Worm (Caenorhabditis elegans) whole organism, mixed stage, embryonic: ENCODE results near the gene fipr-4.
A peak's percentile ranks its signal among the peaks of the same experiment; 100 is the strongest.

Experiments
- M03D4.4 ChIP-seq: sonication (generic microtip); optimal IDR thresholded peaks from 2 replicates; lab custom pipeline; 2017; ENCODE audit warnings: mild to moderate bottlenecking, missing genetic modification characterization, missing compliant biosample characterization
- bed-3 ChIP-seq: fragments of 200-800 bp; sonication (Bioruptor generic); optimal IDR thresholded peaks from 3 replicates; lab custom pipeline; 2018; ENCODE audit warnings: mild to moderate bottlenecking, missing genetic modification characterization, moderate library complexity, missing compliant biosample characterization
- blmp-1 ChIP-seq: fragments of 150-350 bp; optimal IDR thresholded peaks from 2 replicates; lab custom pipeline; 2014; ENCODE audit warnings: missing biosample characterization, missing genetic modification characterization
- ceh-39 ChIP-seq: fragments of 150-350 bp; optimal IDR thresholded peaks from 2 replicates; lab custom pipeline; 2014; ENCODE audit warnings: missing biosample characterization, missing genetic modification characterization
- ceh-43 ChIP-seq: fragments of 200-800 bp; sonication (Bioruptor generic); optimal IDR thresholded peaks from 2 replicates; lab custom pipeline; 2018; ENCODE audit warnings: mild to moderate bottlenecking, missing genetic modification characterization, moderate library complexity, missing compliant biosample characterization
- ceh-83 ChIP-seq: fragments of 200-800 bp; sonication (Bioruptor generic); optimal IDR thresholded peaks from 2 replicates; lab custom pipeline; 2018; ENCODE audit warnings: mild to moderate bottlenecking, missing genetic modification characterization, missing compliant biosample characterization
- ces-1 ChIP-seq: fragments of 150-350 bp; optimal IDR thresholded peaks from 2 replicates; lab custom pipeline; 2014; ENCODE audit warnings: missing biosample characterization, missing genetic modification reagents, missing genetic modification characterization
- cnd-1 ChIP-seq: fragments of 200-800 bp; sonication (Bioruptor generic); optimal IDR thresholded peaks from 2 replicates; lab custom pipeline; 2018; ENCODE audit warnings: mild to moderate bottlenecking, missing genetic modification characterization, missing compliant biosample characterization
- drap-1 ChIP-seq: fragments of 200-800 bp; sonication (Bioruptor generic); optimal IDR thresholded peaks from 3 replicates; lab custom pipeline; 2018; ENCODE audit warnings: mild to moderate bottlenecking, missing genetic modification characterization, missing compliant biosample characterization
- elt-1 ChIP-seq: sonication (generic microtip); optimal IDR thresholded peaks from 2 replicates; lab custom pipeline; 2017; ENCODE audit warnings: missing genetic modification characterization, mild to moderate bottlenecking, missing compliant biosample characterization, antibody characterized with exemption, moderate library complexity, borderline replicate concordance; ENCODE audit not compliant: insufficient read depth
- elt-3 ChIP-seq: fragments of 150-350 bp; optimal IDR thresholded peaks from 2 replicates; lab custom pipeline; 2014; ENCODE audit warnings: missing biosample characterization, missing genetic modification characterization
- hlh-1 ChIP-seq: fragments of 150-350 bp; optimal IDR thresholded peaks from 2 replicates; lab custom pipeline; 2014; ENCODE audit warnings: missing biosample characterization, missing genetic modification reagents, missing genetic modification characterization
- lin-32 ChIP-seq: fragments of 200-800 bp; sonication (Bioruptor generic); optimal IDR thresholded peaks from 2 replicates; lab custom pipeline; 2018; ENCODE audit warnings: mild to moderate bottlenecking, missing genetic modification characterization, missing compliant biosample characterization
- mep-1 ChIP-seq: fragments of 150-350 bp; optimal IDR thresholded peaks from 2 replicates; lab custom pipeline; 2017; ENCODE audit warnings: missing biosample characterization, missing genetic modification reagents, missing genetic modification characterization, inconsistent platforms
- mls-2 ChIP-seq: sonication (generic microtip); optimal IDR thresholded peaks from 2 replicates; lab custom pipeline; 2016; ENCODE audit warnings: mild to moderate bottlenecking, missing genetic modification characterization, moderate library complexity, missing compliant biosample characterization
- nhr-237 ChIP-seq: fragments of 150-350 bp; optimal IDR thresholded peaks from 2 replicates; lab custom pipeline; 2014; ENCODE audit warnings: missing biosample characterization, missing genetic modification characterization
- nhr-28 ChIP-seq: fragments of 150-350 bp; optimal IDR thresholded peaks from 2 replicates; lab custom pipeline; 2014; ENCODE audit warnings: missing biosample characterization, missing genetic modification characterization
- nhr-76 ChIP-seq: sonication (generic microtip); optimal IDR thresholded peaks from 2 replicates; lab custom pipeline; 2017; ENCODE audit warnings: missing biosample characterization, missing genetic modification characterization
- pha-4 ChIP-seq: fragments of 150-350 bp; optimal IDR thresholded peaks from 2 replicates; lab custom pipeline; 2018; ENCODE audit warnings: missing biosample characterization, missing genetic modification reagents, missing genetic modification characterization
- snpc-4 ChIP-seq: fragments of 150-350 bp; optimal IDR thresholded peaks from 2 replicates; lab custom pipeline; 2014; ENCODE audit warnings: missing biosample characterization, missing genetic modification characterization
- tbx-8 ChIP-seq: fragments of 200-800 bp; sonication (Bioruptor generic); optimal IDR thresholded peaks from 2 replicates; lab custom pipeline; 2018; ENCODE audit warnings: mild to moderate bottlenecking, missing genetic modification characterization, moderate library complexity, missing compliant biosample characterization
- unc-39 ChIP-seq: fragments of 150-350 bp; optimal IDR thresholded peaks from 2 replicates; lab custom pipeline; 2014; ENCODE audit warnings: missing biosample characterization, missing genetic modification characterization
- unc-62 ChIP-seq: fragments of 150-350 bp; optimal IDR thresholded peaks from 2 replicates; lab custom pipeline; 2014; ENCODE audit warnings: missing biosample characterization, missing genetic modification reagents, missing genetic modification characterization
- ztf-11 ChIP-seq: fragments of 150-350 bp; optimal IDR thresholded peaks from 2 replicates; lab custom pipeline; 2014; ENCODE audit warnings: missing biosample characterization, missing genetic modification characterization

The fipr-4 gene

DNA sequence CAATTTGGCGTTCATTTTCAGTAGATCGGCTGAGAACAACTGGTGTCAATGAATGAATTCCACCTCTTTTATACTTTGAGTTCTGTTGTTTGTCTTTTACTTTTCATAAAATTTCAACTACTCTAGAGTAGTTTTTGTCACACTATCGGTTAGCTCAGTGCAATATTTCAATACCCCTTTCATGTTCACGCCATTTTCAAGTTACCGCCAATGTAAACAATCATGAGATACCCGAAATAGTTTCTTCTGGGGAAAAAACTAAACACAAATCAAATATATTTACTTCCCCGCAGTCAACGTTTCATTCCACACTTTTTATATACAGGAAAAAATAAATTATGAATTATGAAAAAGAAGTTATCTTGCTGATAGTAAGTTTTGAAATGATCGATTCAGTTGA, at the start of gene fipr-4:
Gene fipr-4, minus strand, starts transcription at position 101 of the 400 bp plus-strand sequence.
- TF ChIP-seq bed-3 (GFP tag; lab: Kevin White, UChicago) (no peak), blmp-1 (tag; lab: Kevin White, UChicago) (no peak), ceh-43 (GFP tag; lab: Kevin White, UChicago) (no peak), ceh-39 (tag; lab: Kevin White, UChicago) (no peak), ztf-11 (tag; lab: Kevin White, UChicago) (no peak), elt-3 (tag; lab: Kevin White, UChicago) (no peak), hlh-1 (tag; lab: Kevin White, UChicago) (no peak), unc-62 (GFP tag; lab: Kevin White, UChicago) (no peak), nhr-28 (no peak), pha-4 (no peak)

DNA sequence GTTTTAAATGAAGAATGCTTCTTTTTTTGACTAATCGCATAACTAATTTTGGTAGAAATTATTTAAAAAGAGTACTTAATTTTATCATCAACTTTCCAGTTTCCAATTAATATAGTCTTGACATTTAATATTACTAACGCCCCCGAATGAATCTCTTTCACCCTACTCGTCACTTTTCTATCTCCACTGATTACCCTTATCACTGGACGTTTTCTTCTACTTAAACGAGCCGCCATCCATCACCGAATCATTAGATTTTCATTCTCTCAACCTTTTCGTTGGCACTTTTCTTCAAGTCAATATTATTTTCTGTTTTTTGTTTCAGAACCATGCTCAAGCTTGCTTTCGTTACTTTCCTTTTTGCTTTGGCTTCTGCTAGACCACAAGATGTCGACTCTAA, 49.3 kb upstream of the fipr-4 start, which contains the start of gene lys-1:
Gene lys-1, plus strand, starts transcription at position 326 of the 400 bp plus-strand sequence.
- TF ChIP-seq blmp-1 (tag; lab: Kevin White, UChicago) (no peak), snpc-4 (no peak), mls-2 (tag; lab: Kevin White, UChicago) (no peak), nhr-237 (tag; lab: Kevin White, UChicago) (no peak), ceh-43 (GFP tag; lab: Kevin White, UChicago) (no peak), cnd-1 (no peak), elt-1 (tag; lab: Kevin White, UChicago) (no peak), ztf-11 (tag; lab: Kevin White, UChicago) (no peak), hlh-1 (tag; lab: Kevin White, UChicago) (no peak), lin-32 (GFP tag; lab: Kevin White, UChicago) (no peak)

DNA sequence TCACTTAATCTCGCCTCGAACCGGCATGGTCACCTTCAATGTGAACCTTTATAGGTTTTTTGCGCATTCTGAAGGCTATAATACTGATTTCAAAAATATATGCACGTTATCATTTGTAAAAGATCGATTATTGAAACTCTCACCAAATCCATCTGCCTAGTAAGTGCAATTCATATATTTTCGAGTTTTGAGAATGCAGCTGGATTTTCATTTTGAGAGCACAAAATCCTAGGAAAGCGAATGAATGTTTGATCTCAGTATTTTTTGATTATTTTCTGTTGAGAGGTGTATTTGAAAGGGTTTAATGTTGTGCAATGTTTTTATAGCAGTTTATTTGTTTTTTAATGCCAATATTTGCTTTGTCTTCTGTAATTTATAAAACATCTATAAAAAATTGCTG, 47.8 kb upstream of the fipr-4 start:
- no peak for TF ChIP-seq unc-62 (GFP tag; lab: Kevin White, UChicago)

DNA sequence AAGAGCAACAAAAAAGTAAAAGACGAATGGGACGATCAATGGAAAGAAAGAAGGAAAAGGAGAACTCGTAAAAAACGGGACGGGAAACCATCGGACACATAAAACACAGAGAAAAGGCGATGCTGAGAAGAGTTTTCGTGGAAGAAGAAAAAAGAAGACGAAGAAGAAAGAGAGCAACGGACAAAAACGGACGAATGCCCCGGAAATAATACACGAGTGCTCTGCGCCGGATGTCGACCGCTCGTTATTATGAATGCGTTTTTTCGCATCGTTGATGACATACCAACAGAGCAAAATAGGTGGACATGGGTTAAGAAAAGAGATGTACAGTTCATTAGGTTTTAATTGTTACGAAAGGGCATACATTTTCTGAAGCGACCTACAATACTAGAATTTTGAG, 47.4 kb upstream of the fipr-4 start, which contains the start of gene Y22F5A.11:
Gene Y22F5A.11, minus strand, starts transcription at position 28 of the 400 bp plus-strand sequence.
- no peak for TF ChIP-seq snpc-4
- TF ChIP-seq bed-3 (GFP tag; lab: Kevin White, UChicago), result no peak
- no peak for TF ChIP-seq ceh-83
- TF ChIP-seq unc-39, result no peak
- no peak for TF ChIP-seq ceh-39 (tag; lab: Kevin White, UChicago)
- no peak for TF ChIP-seq M03D4.4 (tag; lab: Kevin White, UChicago)
- no peak for TF ChIP-seq nhr-76 (tag; lab: Kevin White, UChicago)
- no peak for TF ChIP-seq pha-4
- no peak for TF ChIP-seq blmp-1 (tag; lab: Kevin White, UChicago)
- TF ChIP-seq cnd-1, result no peak
- TF ChIP-seq nhr-28, result no peak
- no peak for TF ChIP-seq drap-1

DNA sequence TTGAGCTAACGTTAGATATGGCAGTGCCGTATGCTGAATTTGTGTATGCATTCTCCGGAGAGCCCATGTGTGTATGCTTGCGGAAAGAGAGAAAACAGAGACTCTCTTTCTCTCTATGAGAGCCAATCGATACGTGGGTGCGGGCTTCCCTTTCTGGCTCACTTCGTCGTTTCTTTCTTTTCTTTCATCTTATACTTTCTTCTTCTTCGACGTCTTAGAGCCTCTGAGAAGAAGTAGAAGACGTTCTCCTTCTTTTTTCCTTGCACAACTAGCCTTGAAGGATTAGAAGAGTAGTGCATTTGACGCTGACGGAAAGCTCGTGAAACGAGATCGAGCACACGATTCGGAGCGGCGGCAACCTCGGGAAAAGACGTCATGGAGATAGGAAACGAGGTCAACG, 45.6 kb upstream of the fipr-4 start:
- TF ChIP-seq mep-1 (tag; lab: Kevin White, UChicago) (peak; percentile 51), ces-1 (GFP tag; lab: Kevin White, UChicago) (peak; percentile 61), unc-62 (GFP tag; lab: Kevin White, UChicago) (no peak), tbx-8 (GFP tag; lab: Kevin White, UChicago) (no peak), ceh-39 (tag; lab: Kevin White, UChicago) (no peak)

DNA sequence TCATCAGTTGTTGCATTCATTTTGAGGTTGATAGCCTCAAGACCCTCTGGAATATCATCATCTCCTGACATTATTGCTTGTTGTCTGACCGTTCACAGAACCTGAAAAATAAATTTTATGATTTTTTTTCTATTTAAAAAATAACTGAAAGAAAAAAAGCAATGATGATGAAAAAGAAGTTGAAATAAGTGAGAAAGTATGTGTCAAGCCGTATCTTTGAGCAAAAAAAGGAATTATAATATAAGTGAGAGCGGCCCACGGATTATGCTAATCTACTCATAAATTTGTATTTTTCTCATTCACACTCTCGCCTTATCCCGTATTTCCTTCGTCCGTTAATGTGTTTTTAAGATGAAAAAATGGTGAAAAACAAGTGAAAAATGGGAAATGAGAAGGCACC, 42.0 kb upstream of the fipr-4 start, which contains the start of gene ric-4:
Gene ric-4, minus strand, starts transcription at position 101 of the 400 bp plus-strand sequence.
- TF ChIP-seq ces-1 (GFP tag; lab: Kevin White, UChicago), result peak; percentile 2
- TF ChIP-seq drap-1, result no peak
- TF ChIP-seq, all 35 proteins: peak for 1

DNA sequence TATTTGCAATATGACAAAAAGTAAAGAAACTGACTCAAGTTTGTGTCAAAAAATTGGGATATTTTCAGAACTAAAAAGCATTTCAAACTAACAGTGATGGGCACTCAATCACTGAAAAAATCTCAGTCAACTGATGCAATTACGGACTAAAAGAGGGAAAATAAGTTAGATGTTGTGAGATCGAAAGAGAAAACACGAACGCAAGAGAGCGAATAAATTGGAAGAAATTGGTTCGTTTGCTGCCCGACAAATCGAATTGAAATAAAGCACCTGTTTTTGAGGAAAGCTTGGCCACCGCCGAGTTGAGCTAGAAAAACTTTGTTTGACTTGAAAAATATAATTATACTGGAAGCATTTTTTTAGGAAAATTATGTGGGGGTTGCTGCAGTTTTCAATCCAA, 37.8 kb upstream of the fipr-4 start:
- TF ChIP-seq ces-1 (GFP tag; lab: Kevin White, UChicago) (peak; percentile 67), mls-2 (tag; lab: Kevin White, UChicago) (no peak)

DNA sequence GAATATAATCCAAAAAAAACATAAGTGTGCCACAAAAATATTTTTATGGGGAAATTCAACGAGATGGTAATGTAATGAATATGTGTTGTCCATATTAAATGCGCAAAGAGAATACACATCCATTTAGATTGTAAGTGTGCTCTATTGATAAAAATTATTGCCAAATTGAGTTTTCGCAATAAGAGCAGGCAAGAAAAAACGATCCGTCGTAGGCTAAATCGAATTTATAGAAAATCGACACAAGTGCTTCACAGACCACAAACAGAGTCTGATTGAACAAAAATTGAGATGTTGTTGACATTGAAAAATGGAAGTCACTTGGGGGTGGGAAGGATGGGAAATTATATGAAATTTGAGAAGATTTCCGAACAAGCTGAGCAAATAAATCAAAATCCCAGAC, 36.8 kb upstream of the fipr-4 start:
- TF ChIP-seq hlh-1 (tag; lab: Kevin White, UChicago) (no peak), ces-1 (GFP tag; lab: Kevin White, UChicago) (peak; percentile 52)
